Fruit fly (Drosophila melanogaster): ENCODE results near the gene Rpn12R.

dm6 chr3L:15045114-15045513, 2.7 kb upstream of the Rpn12R start:
- TF ChIP-seq CG4496 (GFP tag; IDR thresholded peaks at IDR 0.05) (no peak), EcR (GFP tag; optimal IDR thresholded peaks at IDR 0.05) (no peak), CG12605 (GFP tag; IDR thresholded peaks at IDR 0.05) (no peak), CG32121 (GFP tag; IDR thresholded peaks at IDR 0.05) (no peak), fd96Ca (GFP tag; IDR thresholded peaks at IDR 0.05) (no peak), Pif1B (GFP tag; optimal IDR thresholded peaks at IDR 0.05) (no peak), CG14655 (GFP tag; optimal IDR thresholded peaks at IDR 0.05) (no peak), CG10348 (GFP tag; IDR thresholded peaks at IDR 0.05) (no peak)
